Worm (Caenorhabditis elegans) whole organism, young adult: Measurements from ENCODE around the gene str-140.

Source experiments
- F52B5.7 ChIP-seq: sonication (generic microtip); optimal IDR thresholded peaks from 2 replicates; lab custom pipeline; 2016; ENCODE audit warnings: mild to moderate bottlenecking, missing genetic modification characterization, missing compliant biosample characterization
- ama-1 ChIP-seq, 3 experiments: fragments of 150-350 bp in 1 of 3; sonication (generic microtip) in 2 of 3; optimal IDR thresholded peaks; 2 replicates each; lab custom pipeline; 2014 to 2018; ENCODE audit warnings: missing biosample characterization in 2 of 3, missing genetic modification characterization in 2 of 3, missing genetic modification reagents in 2 of 3
- athp-1 ChIP-seq: sonication (generic microtip); optimal IDR thresholded peaks from 2 replicates; lab custom pipeline; 2017; ENCODE audit warnings: mild to moderate bottlenecking, missing genetic modification characterization, missing compliant biosample characterization
- ceh-79 ChIP-seq: sonication (generic microtip); optimal IDR thresholded peaks from 2 replicates; lab custom pipeline; 2017; ENCODE audit warnings: mild to moderate bottlenecking, missing genetic modification characterization, missing compliant biosample characterization
- hrde-1 ChIP-seq: sonication (generic microtip); optimal IDR thresholded peaks from 2 replicates; lab custom pipeline; 2016; ENCODE audit warnings: missing genetic modification characterization, mild to moderate bottlenecking, missing compliant biosample characterization, moderate library complexity, missing genotype, missing genetic modification reagents, borderline replicate concordance
- mcd-1 ChIP-seq: fragments of 200-800 bp; sonication (Bioruptor generic); IDR thresholded peaks from 2 replicates; pipeline ENCODE4 v1.3.6; 2022; ENCODE audit warnings: missing genetic modification reagents, missing genetic modification characterization, missing compliant biosample characterization
- somi-1 ChIP-seq: fragments of 200-800 bp; sonication (Bioruptor generic); optimal IDR thresholded peaks from 2 replicates; lab custom pipeline; 2018; ENCODE audit warnings: mild to moderate bottlenecking, missing genetic modification characterization, missing compliant biosample characterization
- unc-130 ChIP-seq: sonication (generic microtip); optimal IDR thresholded peaks from 2 replicates; lab custom pipeline; 2016; ENCODE audit warnings: missing genetic modification reagents, missing genetic modification characterization, missing compliant biosample characterization
- ztf-25 ChIP-seq: fragments of 200-800 bp; sonication (Bioruptor generic); IDR thresholded peaks from 2 replicates; pipeline ENCODE4 v1.3.6; 2022; ENCODE audit warnings: missing genetic modification reagents, missing genetic modification characterization, missing compliant biosample characterization

- no peak for TF ChIP-seq hrde-1 (tag; lab: Kevin White, UChicago)
- no peak for TF ChIP-seq F52B5.7 (tag; lab: Kevin White, UChicago)
- no peak for TF ChIP-seq somi-1 (GFP tag; lab: Kevin White, UChicago)
- TF ChIP-seq ceh-79 (tag; lab: Kevin White, UChicago) = no peak
- TF ChIP-seq unc-130 (GFP tag; lab: Kevin White, UChicago) = no peak
- TF ChIP-seq athp-1 = no peak
- TF ChIP-seq ama-1 (optimal IDR thresholded peaks at IDR 0.05; lab: Kevin White, UChicago) = no peak
- TF ChIP-seq ama-1 (GFP tag; optimal IDR thresholded peaks at IDR 0.05; lab: Kevin White, UChicago) = no peak
- no peak for TF ChIP-seq ztf-25 (GFP tag; lab: Robert Waterston, UW)
- no peak for TF ChIP-seq mcd-1 (GFP tag; lab: Robert Waterston, UW)
Measured at ce11 chrV:8043664-8044063, 24.0 kb downstream of the str-140 start.
